Worm (Caenorhabditis elegans) whole organism, L1 larva: ENCODE measurements around the gene oac-12.
A peak's percentile ranks its signal among the peaks of the same experiment; 100 is the strongest.
"Not testable (repeated sequence)": the region's sequence is repeated elsewhere in the genome, so short reads cannot be mapped to it uniquely, and the experiment has no call there.

ENCODE experiments used
- C04F5.9 ChIP-seq: sonication (generic microtip); optimal IDR thresholded peaks from 2 replicates; lab custom pipeline; 2016; ENCODE audit warnings: missing genetic modification characterization, missing compliant biosample characterization
- C16A3.4 ChIP-seq: fragments of 150-350 bp; optimal IDR thresholded peaks from 2 replicates; lab custom pipeline; 2014; ENCODE audit warnings: missing biosample characterization, missing genetic modification characterization
- C34B4.2 ChIP-seq: sonication (generic microtip); optimal IDR thresholded peaks from 2 replicates; lab custom pipeline; 2017; ENCODE audit warnings: mild to moderate bottlenecking, missing genetic modification characterization, missing compliant biosample characterization
- aha-1 ChIP-seq: fragments of 150-350 bp; optimal IDR thresholded peaks from 2 replicates; lab custom pipeline; 2014; ENCODE audit warnings: missing biosample characterization, missing genetic modification characterization
- ama-1 ChIP-seq: fragments of 150-350 bp; optimal IDR thresholded peaks from 2 replicates; lab custom pipeline; 2014
- blmp-1 ChIP-seq: fragments of 150-350 bp; optimal IDR thresholded peaks from 2 replicates; lab custom pipeline; 2014; ENCODE audit warnings: missing biosample characterization, missing genetic modification characterization
- ceh-8 ChIP-seq: fragments of 200-800 bp; sonication (Bioruptor generic); optimal IDR thresholded peaks from 2 replicates; lab custom pipeline; 2018; ENCODE audit warnings: mild to moderate bottlenecking, missing genetic modification characterization, moderate library complexity, missing compliant biosample characterization
- ceh-88 ChIP-seq: fragments of 200-800 bp; sonication (Bioruptor generic); IDR thresholded peaks from 2 replicates; pipeline ENCODE4 v1.3.6; 2022; ENCODE audit warnings: missing genetic modification characterization, missing compliant biosample characterization
- ceh-90 ChIP-seq: sonication (generic microtip); optimal IDR thresholded peaks from 2 replicates; lab custom pipeline; 2016; ENCODE audit warnings: missing genetic modification characterization, missing compliant biosample characterization
- ces-1 ChIP-seq: fragments of 150-350 bp; optimal IDR thresholded peaks from 2 replicates; lab custom pipeline; 2014; ENCODE audit warnings: missing biosample characterization, missing genetic modification reagents, missing genetic modification characterization
- dpl-1 ChIP-seq, 3 experiments: fragments of 150-350 bp in 2 of 3; sonication (generic microtip) in 1 of 3; optimal IDR thresholded peaks; 2 replicates each; lab custom pipeline; 2014 to 2017; ENCODE audit warnings: missing biosample characterization in 3 of 3, missing genetic modification characterization in 3 of 3, missing genetic modification reagents in 3 of 3
- dsc-1 ChIP-seq: sonication (generic microtip); optimal IDR thresholded peaks from 2 replicates; lab custom pipeline; 2016; ENCODE audit warnings: mild to moderate bottlenecking, missing genetic modification characterization, missing compliant biosample characterization
- efl-1 ChIP-seq, 4 experiments: fragments of 150-350 bp; optimal IDR thresholded peaks in 3 of 4; peaks in 1 of 4; 1 replicate in 1 of 4; 2 replicates in 3 of 4; lab custom pipeline; 2014; ENCODE audit warnings: missing biosample characterization in 2 of 4, missing genetic modification characterization in 2 of 4, missing genetic modification reagents in 2 of 4
- egl-27 ChIP-seq, 2 experiments: fragments of 150-350 bp in 1 of 2; sonication (generic microtip); optimal IDR thresholded peaks; 3 replicates each; lab custom pipeline; 2017 to 2018; ENCODE audit warnings: missing biosample characterization in 2 of 2, missing genetic modification characterization in 2 of 2, missing genetic modification reagents in 2 of 2
- fos-1 ChIP-seq: fragments of 150-350 bp; optimal IDR thresholded peaks from 2 replicates; lab custom pipeline; 2014; ENCODE audit warnings: missing biosample characterization, missing genetic modification characterization
- hlh-17 ChIP-seq: fragments of 200-800 bp; sonication (Bioruptor generic); optimal IDR thresholded peaks from 2 replicates; lab custom pipeline; 2018; ENCODE audit warnings: missing genetic modification characterization, mild to moderate bottlenecking, missing compliant biosample characterization, moderate library complexity, borderline replicate concordance
- hlh-4 ChIP-seq: sonication (generic microtip); optimal IDR thresholded peaks from 2 replicates; lab custom pipeline; 2016; ENCODE audit warnings: mild to moderate bottlenecking, missing genetic modification characterization, missing compliant biosample characterization
- hpl-2 ChIP-seq: fragments of 150-350 bp; optimal IDR thresholded peaks from 2 replicates; lab custom pipeline; 2014; ENCODE audit warnings: missing biosample characterization, missing genetic modification reagents, missing genetic modification characterization
- irx-1 ChIP-seq: sonication (generic microtip); optimal IDR thresholded peaks from 2 replicates; lab custom pipeline; 2016; ENCODE audit warnings: missing genetic modification characterization, missing compliant biosample characterization
- jun-1 ChIP-seq: fragments of 150-350 bp; optimal IDR thresholded peaks from 2 replicates; lab custom pipeline; 2014; ENCODE audit warnings: missing biosample characterization, missing genetic modification reagents, missing genetic modification characterization
- lin-13 ChIP-seq: fragments of 150-350 bp; optimal IDR thresholded peaks from 2 replicates; lab custom pipeline; 2014; ENCODE audit warnings: missing biosample characterization, missing genetic modification reagents, missing genetic modification characterization
- lin-35 ChIP-seq, 2 experiments: fragments of 150-350 bp; optimal IDR thresholded peaks; 2 replicates each; lab custom pipeline; 2014; ENCODE audit warnings: missing biosample characterization in 2 of 2, missing genetic modification characterization in 2 of 2, missing genetic modification reagents in 2 of 2
- lin-39 ChIP-seq: fragments of 150-350 bp; optimal IDR thresholded peaks from 2 replicates; lab custom pipeline; 2014; ENCODE audit warnings: missing biosample characterization, missing genetic modification reagents, missing genetic modification characterization
- lsy-2 ChIP-seq, 2 experiments: fragments of 150-350 bp; optimal IDR thresholded peaks; 2 replicates each; lab custom pipeline; 2014; ENCODE audit warnings: missing biosample characterization in 2 of 2, missing genetic modification characterization in 2 of 2
- mab-9 ChIP-seq: fragments of 200-800 bp; sonication (Bioruptor generic); IDR thresholded peaks from 2 replicates; pipeline ENCODE4 v1.3.6; 2022; ENCODE audit warnings: missing genetic modification reagents, missing genetic modification characterization, missing compliant biosample characterization
- mep-1 ChIP-seq: fragments of 150-350 bp; optimal IDR thresholded peaks from 2 replicates; lab custom pipeline; 2014; ENCODE audit warnings: missing biosample characterization, missing genetic modification characterization
- nhr-20 ChIP-seq: sonication (generic microtip); optimal IDR thresholded peaks from 2 replicates; lab custom pipeline; 2016; ENCODE audit warnings: mild to moderate bottlenecking, missing genetic modification characterization, missing compliant biosample characterization
- nhr-237 ChIP-seq: fragments of 150-350 bp; optimal IDR thresholded peaks from 2 replicates; lab custom pipeline; 2014; ENCODE audit warnings: missing biosample characterization, missing genetic modification characterization
- nhr-28 ChIP-seq: fragments of 150-350 bp; optimal IDR thresholded peaks from 2 replicates; lab custom pipeline; 2014; ENCODE audit warnings: missing biosample characterization, missing genetic modification characterization
- nhr-47 ChIP-seq: sonication (generic microtip); optimal IDR thresholded peaks from 2 replicates; lab custom pipeline; 2016; ENCODE audit warnings: mild to moderate bottlenecking, missing genetic modification characterization, moderate library complexity, missing compliant biosample characterization
- nhr-71 ChIP-seq: sonication (generic microtip); optimal IDR thresholded peaks from 2 replicates; lab custom pipeline; 2016; ENCODE audit warnings: mild to moderate bottlenecking, missing genetic modification characterization, moderate library complexity, missing compliant biosample characterization
- nhr-77 ChIP-seq: fragments of 150-350 bp; optimal IDR thresholded peaks from 2 replicates; lab custom pipeline; 2014; ENCODE audit warnings: missing biosample characterization, missing genetic modification characterization
- nhr-85 ChIP-seq: sonication (generic microtip); peaks from one replicate; lab custom pipeline; 2016; ENCODE audit warnings: missing genetic modification characterization, inconsistent platforms, missing compliant biosample characterization
- pqm-1 ChIP-seq: sonication (generic microtip); optimal IDR thresholded peaks from 3 replicates; lab custom pipeline; 2017; ENCODE audit warnings: missing biosample characterization, missing genetic modification characterization
- skn-1 ChIP-seq: fragments of 150-350 bp; optimal IDR thresholded peaks from 2 replicates; lab custom pipeline; 2014; ENCODE audit warnings: missing biosample characterization, missing genetic modification characterization
- snpc-4 ChIP-seq: fragments of 150-350 bp; optimal IDR thresholded peaks from 2 replicates; lab custom pipeline; 2014; ENCODE audit warnings: missing biosample characterization, missing genetic modification characterization
- swsn-7 ChIP-seq: sonication (generic microtip); optimal IDR thresholded peaks from 2 replicates; lab custom pipeline; 2016; ENCODE audit warnings: missing genetic modification characterization, missing compliant biosample characterization
- tbx-2 ChIP-seq: sonication (generic microtip); optimal IDR thresholded peaks from 2 replicates; lab custom pipeline; 2016; ENCODE audit warnings: missing genetic modification characterization, missing compliant biosample characterization
- unc-62 ChIP-seq: fragments of 150-350 bp; optimal IDR thresholded peaks from 2 replicates; lab custom pipeline; 2014; ENCODE audit warnings: missing biosample characterization, missing genetic modification reagents, missing genetic modification characterization
- unc-86 ChIP-seq: sonication (generic microtip); optimal IDR thresholded peaks from 2 replicates; lab custom pipeline; 2016; ENCODE audit warnings: missing genetic modification characterization, missing compliant biosample characterization
- xbp-1 ChIP-seq: sonication (generic microtip); optimal IDR thresholded peaks from 2 replicates; lab custom pipeline; 2016; ENCODE audit warnings: missing genetic modification characterization, missing compliant biosample characterization
- ztf-11 ChIP-seq, 2 experiments: sonication (generic microtip); optimal IDR thresholded peaks; 2 replicates each; lab custom pipeline; 2016 to 2017; ENCODE audit warnings: missing genetic modification characterization in 2 of 2, missing biosample characterization in 1 of 2, missing compliant biosample characterization in 1 of 2
- ztf-4 ChIP-seq: fragments of 150-350 bp; optimal IDR thresholded peaks from 2 replicates; lab custom pipeline; 2014; ENCODE audit warnings: missing biosample characterization, missing genetic modification characterization

Gene oac-12

ce11 chrV:4345714-4346113, 13.4 kb upstream of the oac-12 start, which contains the start of gene figl-1 (continued):
- TF ChIP-seq C04F5.9 (tag; lab: Kevin White, UChicago): no peak

ce11 chrV:4341736-4342135, 9.4 kb upstream of the oac-12 start:
- TF ChIP-seq ceh-8 (no peak), hlh-4 (tag; lab: Kevin White, UChicago) (no peak), ztf-4 (no peak), nhr-20 (tag; lab: Kevin White, UChicago) (no peak), skn-1 (tag; lab: Kevin White, UChicago) (peak; percentile 13)

ce11 chrV:4341208-4341607, 8.9 kb upstream of the oac-12 start, which contains the start of gene glrx-3:
Gene glrx-3, minus strand, starts transcription at chrV:4341308.
- no peak for TF ChIP-seq C04F5.9 (tag; lab: Kevin White, UChicago)
- no peak for TF ChIP-seq hlh-17 (GFP tag; lab: Kevin White, UChicago)

- TF ChIP-seq swsn-7 (tag; lab: Kevin White, UChicago) (no peak), lin-35 (GFP tag; optimal IDR thresholded peaks at IDR 0.05; lab: Kevin White, UChicago) (peak; percentile 60 to 68), C34B4.2 (tag; lab: Kevin White, UChicago) (no peak), ceh-90 (no peak), dpl-1 (GFP tag; optimal IDR thresholded peaks at IDR 0.05; lab: Kevin White, UChicago) (peak; percentile 35 to 80 (median 53)), lsy-2 (tag; optimal IDR thresholded peaks at IDR 0.05; lab: Kevin White, UChicago) (peak in 1 of 2 experiments; percentile 2), ama-1 (lab: Kevin White, UChicago) (no peak), efl-1 (optimal IDR thresholded peaks at IDR 0.05; lab: Kevin White, UChicago) (peak; percentile 81 to 86), efl-1 (GFP tag; optimal IDR thresholded peaks at IDR 0.05 in 1 of 2; lab: Kevin White, UChicago) (peak; percentile 85 to 98), lin-13 (GFP tag; lab: Kevin White, UChicago) (no peak), ztf-4 (no peak), tbx-2 (tag; lab: Kevin White, UChicago) (no peak), nhr-71 (peak; percentile 3), irx-1 (no peak), unc-62 (GFP tag; lab: Kevin White, UChicago) (no peak), mep-1 (no peak), xbp-1 (tag; lab: Kevin White, UChicago) (peak; percentile 8), nhr-28 (tag; lab: Kevin White, UChicago) (no peak), hlh-17 (GFP tag; lab: Kevin White, UChicago) (no peak), C16A3.4 (tag; lab: Kevin White, UChicago) (no peak), ceh-88 (GFP tag; lab: Robert Waterston, UW) (no peak), nhr-20 (tag; lab: Kevin White, UChicago) (no peak), dsc-1 (tag; lab: Kevin White, UChicago) (no peak), nhr-237 (tag; lab: Kevin White, UChicago) (no peak), jun-1 (tag; lab: Kevin White, UChicago) (no peak), mab-9 (GFP tag; lab: Robert Waterston, UW) (no peak), fos-1 (tag; lab: Kevin White, UChicago) (no peak), nhr-47 (tag; lab: Kevin White, UChicago) (peak; percentile 12)
These were observed 7.1 kb upstream of the oac-12 start for ce11 chrV:4339479-4339878.

ce11 chrV:4336462-4336861, 4.1 kb upstream of the oac-12 start, which contains the start of gene irld-1:
Gene irld-1, plus strand, starts transcription at chrV:4336762.
- not testable (repeated sequence) for TF ChIP-seq nhr-28, tbx-2, hlh-4 (tag; lab: Kevin White, UChicago)
- TF ChIP-seq, all 84 proteins: peak for 0; not testable (repeated sequence) for 84

ce11 chrV:4330820-4331219, 1.5 kb downstream of the oac-12 start:
- no peak for TF ChIP-seq hpl-2 (GFP tag; lab: Kevin White, UChicago)
- TF ChIP-seq lin-35 (GFP tag; optimal IDR thresholded peaks at IDR 0.05; lab: Kevin White, UChicago): no peak
- no peak for TF ChIP-seq snpc-4
- no peak for TF ChIP-seq irx-1
- no peak for TF ChIP-seq pqm-1 (tag; lab: Kevin White, UChicago)
- TF ChIP-seq egl-27 (tag; optimal IDR thresholded peaks at IDR 0.05; lab: Kevin White, UChicago): no peak
- no peak for TF ChIP-seq lin-39
- no peak for TF ChIP-seq lin-13 (GFP tag; lab: Kevin White, UChicago)
- TF ChIP-seq nhr-28 (tag; lab: Kevin White, UChicago): no peak
- TF ChIP-seq nhr-85 (tag; lab: Kevin White, UChicago): no peak
- TF ChIP-seq ces-1 (GFP tag; lab: Kevin White, UChicago): no peak
- no peak for TF ChIP-seq unc-86 (tag; lab: Kevin White, UChicago)
- no peak for TF ChIP-seq ztf-11 (tag; optimal IDR thresholded peaks at IDR 0.05; lab: Kevin White, UChicago)
- TF ChIP-seq nhr-77 (tag; lab: Kevin White, UChicago): no peak
- TF ChIP-seq aha-1 (tag; lab: Kevin White, UChicago): no peak
- TF ChIP-seq blmp-1 (tag; lab: Kevin White, UChicago): no peak
- no peak for TF ChIP-seq lsy-2 (tag; optimal IDR thresholded peaks at IDR 0.05; lab: Kevin White, UChicago)
- TF ChIP-seq hlh-4 (tag; lab: Kevin White, UChicago): no peak
